Worm (Caenorhabditis elegans): ENCODE data around the gene arrd-18.

arrd-18 gene

ce11 chrV:3282957-3283356 is 29.0 kb downstream of the arrd-18 start, which contains the start of gene str-64:
str-64 (plus strand) TSS chrV:3283257.
- TF ChIP-seq hmg-4 (GFP tag; optimal IDR thresholded peaks at IDR 0.05) = no peak
- TF ChIP-seq ceh-13 (GFP tag; optimal IDR thresholded peaks at IDR 0.05) = no peak
- TF ChIP-seq ceh-36 (tag; optimal IDR thresholded peaks at IDR 0.05) = no peak
- TF ChIP-seq ama-1 (optimal IDR thresholded peaks at IDR 0.05) = no peak
- no peak for TF ChIP-seq pes-1 (GFP tag; IDR thresholded peaks at IDR 0.05)

- TF ChIP-seq hnd-1 (tag; optimal IDR thresholded peaks at IDR 0.05) (no peak), tbx-37 (GFP tag; conservative IDR thresholded peaks at IDR 0.05) (no peak), hmg-4 (GFP tag; optimal IDR thresholded peaks at IDR 0.05) (no peak), aly-1 (tag; optimal IDR thresholded peaks at IDR 0.05) (no peak), B0310.2 (tag; optimal IDR thresholded peaks at IDR 0.05) (no peak), ets-7 (tag; optimal IDR thresholded peaks at IDR 0.05) (no peak), sea-1 (GFP tag; conservative IDR thresholded peaks at IDR 0.05) (no peak), pes-1 (GFP tag; IDR thresholded peaks at IDR 0.05) (no peak), F13C5.2 (tag; optimal IDR thresholded peaks at IDR 0.05) (no peak), ceh-36 (tag; optimal IDR thresholded peaks at IDR 0.05) (no peak), ceh-13 (GFP tag; optimal IDR thresholded peaks at IDR 0.05) (no peak)
Measured at ce11 chrV:3281523-3281922, 30.4 kb downstream of the arrd-18 start, which contains the start of gene T28A11.25. T28A11.25 (plus strand) TSS chrV:3281823.

ce11 chrV:3280009-3280408 is 31.9 kb downstream of the arrd-18 start, which contains the start of gene T28A11.2:
T28A11.2 (plus strand) TSS chrV:3280379.
- no peak for TF ChIP-seq ceh-36 (tag; optimal IDR thresholded peaks at IDR 0.05)
- TF ChIP-seq tbx-11 (GFP tag; IDR thresholded peaks at IDR 0.05) = no peak
- TF ChIP-seq ets-7 (tag; optimal IDR thresholded peaks at IDR 0.05) = no peak
- TF ChIP-seq flt-1 (GFP tag; IDR thresholded peaks at IDR 0.05) = no peak
- no peak for TF ChIP-seq F13C5.2 (tag; optimal IDR thresholded peaks at IDR 0.05)
- no peak for TF ChIP-seq B0310.2 (tag; optimal IDR thresholded peaks at IDR 0.05)

ce11 chrV:3279138-3279537 is 32.8 kb downstream of the arrd-18 start:
- TF ChIP-seq tra-4 (tag; optimal IDR thresholded peaks at IDR 0.05) (no peak), ama-1 (optimal IDR thresholded peaks at IDR 0.05) (no peak), F13C5.2 (tag; optimal IDR thresholded peaks at IDR 0.05) (no peak), flt-1 (GFP tag; IDR thresholded peaks at IDR 0.05) (no peak), scrt-1 (GFP tag; IDR thresholded peaks at IDR 0.05) (no peak), ets-7 (tag; optimal IDR thresholded peaks at IDR 0.05) (no peak), hmg-4 (GFP tag; optimal IDR thresholded peaks at IDR 0.05) (no peak), tbx-11 (GFP tag; IDR thresholded peaks at IDR 0.05) (no peak), aly-1 (tag; optimal IDR thresholded peaks at IDR 0.05) (no peak), hnd-1 (tag; optimal IDR thresholded peaks at IDR 0.05) (no peak), hmbx-1 (tag; optimal IDR thresholded peaks at IDR 0.05) (no peak), ceh-36 (tag; optimal IDR thresholded peaks at IDR 0.05) (no peak), B0310.2 (tag; optimal IDR thresholded peaks at IDR 0.05) (no peak), sea-1 (GFP tag; conservative IDR thresholded peaks at IDR 0.05) (no peak), ceh-13 (GFP tag; optimal IDR thresholded peaks at IDR 0.05) (no peak), tbx-37 (GFP tag; conservative IDR thresholded peaks at IDR 0.05) (no peak), pes-1 (GFP tag; IDR thresholded peaks at IDR 0.05) (no peak)

ce11 chrV:3278101-3278639 is 33.7 kb downstream of the arrd-18 start, which contains the start of gene fbxa-64:
fbxa-64 (minus strand) TSS chrV:3278151.
- no peak for TF ChIP-seq B0310.2 (tag; optimal IDR thresholded peaks at IDR 0.05)
- no peak for TF ChIP-seq hmbx-1 (tag; optimal IDR thresholded peaks at IDR 0.05)
- no peak for TF ChIP-seq tbx-37 (GFP tag; conservative IDR thresholded peaks at IDR 0.05)
- no peak for TF ChIP-seq ceh-36 (tag; optimal IDR thresholded peaks at IDR 0.05)
- no peak for TF ChIP-seq scrt-1 (GFP tag; IDR thresholded peaks at IDR 0.05)
- TF ChIP-seq hmg-4 (GFP tag; optimal IDR thresholded peaks at IDR 0.05) = no peak
- no peak for TF ChIP-seq tbx-11 (GFP tag; IDR thresholded peaks at IDR 0.05)
- TF ChIP-seq ama-1 (optimal IDR thresholded peaks at IDR 0.05) = no peak
- no peak for TF ChIP-seq ceh-13 (GFP tag; optimal IDR thresholded peaks at IDR 0.05)

ce11 chrV:3276184-3276583 is 35.7 kb downstream of the arrd-18 start:
- TF ChIP-seq tbx-37 (GFP tag; conservative IDR thresholded peaks at IDR 0.05) = no peak
- TF ChIP-seq ets-7 (tag; optimal IDR thresholded peaks at IDR 0.05) = no peak
- TF ChIP-seq scrt-1 (GFP tag; IDR thresholded peaks at IDR 0.05) = no peak
- no peak for TF ChIP-seq hmg-4 (GFP tag; optimal IDR thresholded peaks at IDR 0.05)
- no peak for TF ChIP-seq ceh-13 (GFP tag; optimal IDR thresholded peaks at IDR 0.05)

- TF ChIP-seq hmbx-1 (tag; optimal IDR thresholded peaks at IDR 0.05) (no peak), ets-7 (tag; optimal IDR thresholded peaks at IDR 0.05) (no peak), aly-1 (tag; optimal IDR thresholded peaks at IDR 0.05) (no peak), hmg-4 (GFP tag; optimal IDR thresholded peaks at IDR 0.05) (no peak), ceh-36 (tag; optimal IDR thresholded peaks at IDR 0.05) (no peak), B0310.2 (tag; optimal IDR thresholded peaks at IDR 0.05) (no peak), tbx-37 (GFP tag; conservative IDR thresholded peaks at IDR 0.05) (no peak), tbx-11 (GFP tag; IDR thresholded peaks at IDR 0.05) (no peak), ceh-13 (GFP tag; optimal IDR thresholded peaks at IDR 0.05) (no peak), ama-1 (optimal IDR thresholded peaks at IDR 0.05) (no peak), flt-1 (GFP tag; IDR thresholded peaks at IDR 0.05) (no peak), hnd-1 (tag; optimal IDR thresholded peaks at IDR 0.05) (no peak), pes-1 (GFP tag; IDR thresholded peaks at IDR 0.05) (no peak), scrt-1 (GFP tag; IDR thresholded peaks at IDR 0.05) (no peak), F13C5.2 (tag; optimal IDR thresholded peaks at IDR 0.05) (no peak), tra-4 (tag; optimal IDR thresholded peaks at IDR 0.05) (no peak), sea-1 (GFP tag; conservative IDR thresholded peaks at IDR 0.05) (no peak)
Measured at ce11 chrV:3275033-3275432, 36.9 kb downstream of the arrd-18 start, which contains the start of gene T28A11.3. T28A11.3 (plus strand) TSS chrV:3275333.

- TF ChIP-seq ceh-13 (GFP tag; optimal IDR thresholded peaks at IDR 0.05) = no peak
- TF ChIP-seq aly-1 (tag; optimal IDR thresholded peaks at IDR 0.05) = no peak
- no peak for TF ChIP-seq hnd-1 (tag; optimal IDR thresholded peaks at IDR 0.05)
- TF ChIP-seq tbx-11 (GFP tag; IDR thresholded peaks at IDR 0.05) = no peak
Measured at ce11 chrV:3273577-3274100, 38.3 kb downstream of the arrd-18 start, which contains the start of gene T28A11.4. T28A11.4 (plus strand) TSS chrV:3274050.

All from whole organism, early embryonic.